Fruit fly (Drosophila melanogaster): ENCODE data around the gene Mpv17.

Mpv17 gene

dm6 chr4:1051271-1051670 is 22.1 kb upstream of the Mpv17 start (continued):
- no peak for TF ChIP-seq fd3F (GFP tag; optimal IDR thresholded peaks at IDR 0.05)
- peak; percentile 17 for TF ChIP-seq CG2120 (GFP tag; optimal IDR thresholded peaks at IDR 0.05)
- peak; percentile 89 for TF ChIP-seq Sry-δ (GFP tag; optimal IDR thresholded peaks at IDR 0.05)
- TF ChIP-seq ci (GFP tag; IDR thresholded peaks at IDR 0.05): no peak
- peak; percentile 99 for TF ChIP-seq CG17802 (tag; optimal IDR thresholded peaks at IDR 0.05)
- TF ChIP-seq CG10431 (GFP tag; optimal IDR thresholded peaks at IDR 0.05): peak; percentile 71
- TF ChIP-seq pfk (GFP tag; optimal IDR thresholded peaks at IDR 0.05): peak; percentile 82
- peak; percentile 52 for TF ChIP-seq stwl (tag; optimal IDR thresholded peaks at IDR 0.05)
- peak; percentile 51 for TF ChIP-seq CG17186 (GFP tag; optimal IDR thresholded peaks at IDR 0.05)
- peak; percentile 81 for TF ChIP-seq Lhr (GFP tag; optimal IDR thresholded peaks at IDR 0.05)
- TF ChIP-seq al (GFP tag; IDR thresholded peaks at IDR 0.05): no peak
- peak; percentile 59 for TF ChIP-seq CG12659 (GFP tag; optimal IDR thresholded peaks at IDR 0.05)
- peak; percentile 4 for TF ChIP-seq CG17829 (tag; optimal IDR thresholded peaks at IDR 0.05)
- no peak for TF ChIP-seq zfh2 (GFP tag; optimal IDR thresholded peaks at IDR 0.05)
- peak; percentile 83 for TF ChIP-seq row (GFP tag; IDR thresholded peaks at IDR 0.05)
- TF ChIP-seq sc (optimal IDR thresholded peaks at IDR 0.05): no peak
- TF ChIP-seq sc (GFP tag; optimal IDR thresholded peaks at IDR 0.05): peak; percentile 1
- TF ChIP-seq CG15601 (tag; optimal IDR thresholded peaks at IDR 0.05): peak; percentile 55
- TF ChIP-seq ham (GFP tag; IDR thresholded peaks at IDR 0.05): no peak
- peak; percentile 30 for TF ChIP-seq CG17912 (GFP tag; optimal IDR thresholded peaks at IDR 0.05)
- TF ChIP-seq trh (GFP tag; optimal IDR thresholded peaks at IDR 0.05): no peak
- peak; percentile 74 for TF ChIP-seq CG4617 (GFP tag; optimal IDR thresholded peaks at IDR 0.05; ENCODE audit: borderline replicate concordance)
- TF ChIP-seq klu (GFP tag; IDR thresholded peaks at IDR 0.05): no peak
- TF ChIP-seq mam (GFP tag; optimal IDR thresholded peaks at IDR 0.05): peak; percentile 39
- no peak for TF ChIP-seq grn (GFP tag; optimal IDR thresholded peaks at IDR 0.05)
- TF ChIP-seq disco-r (GFP tag; optimal IDR thresholded peaks at IDR 0.05): no peak
- TF ChIP-seq CG4404 (GFP tag; IDR thresholded peaks at IDR 0.05): no peak
- peak; percentile 97 for TF ChIP-seq ssp (GFP tag; IDR thresholded peaks at IDR 0.05)
- no peak for TF ChIP-seq Gug (GFP tag; IDR thresholded peaks at IDR 0.05)
- peak; percentile 16 for TF ChIP-seq CG10267 (tag; optimal IDR thresholded peaks at IDR 0.05)
- peak; percentile 82 for TF ChIP-seq CG7357 (GFP tag; IDR thresholded peaks at IDR 0.05)
- TF ChIP-seq Hr3 (GFP tag; optimal IDR thresholded peaks at IDR 0.05): peak; percentile 18
- TF ChIP-seq CG6854 (GFP tag; optimal IDR thresholded peaks at IDR 0.05): no peak
- no peak for TF ChIP-seq psq (GFP tag; optimal IDR thresholded peaks at IDR 0.05)
- peak; percentile 28 for TF ChIP-seq trem (tag; optimal IDR thresholded peaks at IDR 0.05)
- TF ChIP-seq tna (GFP tag; IDR thresholded peaks at IDR 0.05; ENCODE audit: partially characterized antibody): peak; percentile 32; the same call in 1 of the 2 replicates
- TF ChIP-seq CG34422 (GFP tag; IDR thresholded peaks at IDR 0.05): no peak
- no peak for TF ChIP-seq CG6654 (GFP tag; optimal IDR thresholded peaks at IDR 0.05)
- TF ChIP-seq Ravus (GFP tag; IDR thresholded peaks at IDR 0.05): no peak
- TF ChIP-seq dan (GFP tag; IDR thresholded peaks at IDR 0.05): no peak
- TF ChIP-seq BEAF-32 (GFP tag; optimal IDR thresholded peaks at IDR 0.05): peak; percentile 65
- peak; percentile 58 for TF ChIP-seq phol (tag; optimal IDR thresholded peaks at IDR 0.05)
- no peak for TF ChIP-seq Atf3 (GFP tag; optimal IDR thresholded peaks at IDR 0.05)
- peak; percentile 63 for TF ChIP-seq CG14710 (tag; optimal IDR thresholded peaks at IDR 0.05)
- peak; percentile 33 for TF ChIP-seq zen (tag; optimal IDR thresholded peaks at IDR 0.05)
- peak; percentile 12 for TF ChIP-seq CHES-1-like (GFP tag; optimal IDR thresholded peaks at IDR 0.05)
- no peak for TF ChIP-seq Awh (GFP tag; IDR thresholded peaks at IDR 0.05)
- peak; percentile 57 for TF ChIP-seq CG2116 (GFP tag; optimal IDR thresholded peaks at IDR 0.05)
- TF ChIP-seq CG8089 (GFP tag; optimal IDR thresholded peaks at IDR 0.05): peak; percentile 82
- peak in 1 of 3 experiments; percentile 24 for TF ChIP-seq lola (GFP tag; optimal IDR thresholded peaks at IDR 0.05)
- peak; percentile 8 for TF ChIP-seq fu2 (GFP tag; optimal IDR thresholded peaks at IDR 0.05)
- TF ChIP-seq p53 (GFP tag; optimal IDR thresholded peaks at IDR 0.05): peak; percentile 60
